Worm (Caenorhabditis elegans): Measurements from ENCODE around the gene cul-2.
A peak's percentile ranks its signal among the peaks of the same experiment; 100 is the strongest.

ce11 chrIII:13695588-13695987, 8.5 kb downstream of the cul-2 start:
- TF ChIP-seq snpc-4 (tag; optimal IDR thresholded peaks at IDR 0.05) (no peak), ztf-4 (tag; optimal IDR thresholded peaks at IDR 0.05) (no peak), nhr-11 (tag; optimal IDR thresholded peaks at IDR 0.05) (no peak), nhr-23 (tag; optimal IDR thresholded peaks at IDR 0.05) (peak; percentile 14), nhr-12 (tag; optimal IDR thresholded peaks at IDR 0.05) (no peak), elt-3 (tag; optimal IDR thresholded peaks at IDR 0.05) (no peak), unc-62 (GFP tag; optimal IDR thresholded peaks at IDR 0.05) (no peak), R02D3.7 (tag; optimal IDR thresholded peaks at IDR 0.05) (no peak), egl-27 (tag; optimal IDR thresholded peaks at IDR 0.05) (no peak), fos-1 (tag; optimal IDR thresholded peaks at IDR 0.05) (no peak), nhr-77 (tag; optimal IDR thresholded peaks at IDR 0.05) (no peak)
